Fruit fly (Drosophila melanogaster) whole organism, embryonic: ENCODE data around the gene twf.

Experiments used
- CG10543 ChIP-seq: fragments of 200-800 bp; sonication (Bioruptor generic); optimal IDR thresholded peaks from 3 replicates; lab custom pipeline; 2017; ENCODE audit warnings: missing biosample characterization, mild to moderate bottlenecking, missing genetic modification characterization, moderate library complexity
- HLH54F ChIP-seq: fragments of 200-800 bp; sonication (Bioruptor generic); optimal IDR thresholded peaks from 3 replicates; lab custom pipeline; 2016; ENCODE audit warnings: missing biosample characterization, missing genetic modification characterization
- Meics ChIP-seq: fragments of 200-800 bp; sonication (Bioruptor generic); optimal IDR thresholded peaks from 2 replicates; lab custom pipeline; 2017; ENCODE audit warnings: missing biosample characterization, mild to moderate bottlenecking, missing genetic modification characterization
- Sox100B ChIP-seq: fragments of 200-800 bp; sonication (Bioruptor generic); optimal IDR thresholded peaks from 3 replicates; lab custom pipeline; 2018; ENCODE audit warnings: missing biosample characterization, mild to moderate bottlenecking, missing genetic modification characterization
- br ChIP-seq: fragments of >200 bp; optimal IDR thresholded peaks from 2 replicates; lab custom pipeline; 2017
- chif ChIP-seq, 2 experiments: fragments of 200-800 bp; sonication (Bioruptor generic); optimal IDR thresholded peaks; 3 replicates each; lab custom pipeline; 2016; ENCODE audit warnings: missing biosample characterization in 2 of 2, missing genetic modification characterization in 2 of 2
- knrl ChIP-seq: fragments of 200-800 bp; sonication (Bioruptor generic); IDR thresholded peaks from 3 replicates; pipeline ENCODE4 v1.3.6; 2022; ENCODE audit warnings: missing biosample characterization, missing genetic modification characterization; ENCODE audit not compliant: partially characterized antibody
- nau ChIP-seq: fragments of 200-800 bp; sonication (Bioruptor generic); optimal IDR thresholded peaks from 3 replicates; lab custom pipeline; 2017; ENCODE audit warnings: missing biosample characterization, mild to moderate bottlenecking, missing genetic modification characterization, missing genetic modification reagents

dm6 chr3R:14140912-14141311 is 18.5 kb downstream of the twf start:
- no peak for TF ChIP-seq br (lab: Kevin White, UChicago)
- TF ChIP-seq nau (GFP tag; lab: Kevin White, UChicago) = no peak
- no peak for TF ChIP-seq Meics (GFP tag; lab: Kevin White, UChicago)
- TF ChIP-seq Sox100B (GFP tag; lab: Kevin White, UChicago) = no peak
- TF ChIP-seq CG10543 = no peak
- TF ChIP-seq HLH54F (GFP tag; lab: Kevin White, UChicago) = no peak
- no peak for TF ChIP-seq chif (GFP tag; optimal IDR thresholded peaks at IDR 0.05; lab: Kevin White, UChicago)
- TF ChIP-seq knrl (GFP tag; lab: Robert Waterston, UW) = no peak
